Worm (Caenorhabditis elegans) whole organism, early embryonic: ENCODE data around the gene egl-17.

Source experiments
- ama-1 ChIP-seq: fragments of 150-350 bp; optimal IDR thresholded peaks from 2 replicates; lab custom pipeline; 2014
- ceh-36 ChIP-seq: sonication (generic microtip); optimal IDR thresholded peaks from 2 replicates; lab custom pipeline; 2016; ENCODE audit warnings: missing genetic modification characterization, inconsistent platforms, missing compliant biosample characterization
- flt-1 ChIP-seq: fragments of 200-800 bp; sonication (Bioruptor generic); IDR thresholded peaks from 2 replicates; pipeline ENCODE4 v1.3.6; 2022; ENCODE audit warnings: missing genetic modification characterization, missing compliant biosample characterization
- hmg-4 ChIP-seq: fragments of 200-800 bp; sonication (Bioruptor generic); optimal IDR thresholded peaks from 2 replicates; lab custom pipeline; 2018; ENCODE audit warnings: mild to moderate bottlenecking, missing genetic modification characterization, missing compliant biosample characterization
- hnd-1 ChIP-seq: sonication (generic microtip); optimal IDR thresholded peaks from 2 replicates; lab custom pipeline; 2016; ENCODE audit warnings: missing genetic modification characterization, missing compliant biosample characterization
- pes-1 ChIP-seq: fragments of 200-800 bp; sonication (Bioruptor generic); IDR thresholded peaks from 2 replicates; pipeline ENCODE4 v1.3.6; 2022; ENCODE audit warnings: missing genetic modification reagents, missing genetic modification characterization, missing compliant biosample characterization
- sea-1 ChIP-seq: fragments of 200-800 bp; sonication (Bioruptor generic); conservative IDR thresholded peaks from 2 replicates; pipeline ENCODE4 v1.3.6; 2022; ENCODE audit warnings: missing genetic modification characterization, missing compliant biosample characterization
- tra-4 ChIP-seq: sonication (generic microtip); optimal IDR thresholded peaks from 2 replicates; lab custom pipeline; 2017; ENCODE audit warnings: missing genetic modification characterization, missing compliant biosample characterization

- TF ChIP-seq ama-1 (lab: Kevin White, UChicago) (no peak), hnd-1 (tag; lab: Kevin White, UChicago) (no peak), flt-1 (GFP tag; lab: Robert Waterston, UW) (no peak), pes-1 (no peak; the same call in 1 of the 2 replicates), tra-4 (tag; lab: Kevin White, UChicago) (no peak), ceh-36 (tag; lab: Kevin White, UChicago) (no peak), hmg-4 (GFP tag; lab: Kevin White, UChicago) (no peak), sea-1 (GFP tag; lab: Robert Waterston, UW) (no peak)
Observed at ce11 chrX:461623-462022, 27.9 kb upstream of the egl-17 start.
